Worm (Caenorhabditis elegans) whole organism, young adult: ENCODE results near the gene srj-42.

ENCODE experiments used
- athp-1 ChIP-seq: sonication (generic microtip); optimal IDR thresholded peaks from 2 replicates; lab custom pipeline; 2017; ENCODE audit warnings: mild to moderate bottlenecking, missing genetic modification characterization, missing compliant biosample characterization
- hlh-26 ChIP-seq: fragments of 200-800 bp; sonication (Bioruptor generic); conservative IDR thresholded peaks from 2 replicates; pipeline ENCODE4 v1.3.6; 2022; ENCODE audit warnings: missing genetic modification reagents, missing genetic modification characterization, missing compliant biosample characterization
- nfya-1 ChIP-seq: sonication (generic microtip); optimal IDR thresholded peaks from 2 replicates; lab custom pipeline; 2017; ENCODE audit warnings: antibody characterized with exemption, missing compliant biosample characterization, missing genetic modification characterization, borderline replicate concordance; ENCODE audit not compliant: insufficient read depth
- snpc-4 ChIP-seq, 5 experiments: fragments of 150-350 bp in 1 of 5; sonication (generic microtip) in 4 of 5; optimal IDR thresholded peaks; 2 replicates each; lab custom pipeline; 2014 to 2018; ENCODE audit warnings: missing genetic modification characterization in 5 of 5, missing biosample characterization in 3 of 5, antibody characterized with exemption in 2 of 5, mild to moderate bottlenecking in 2 of 5, missing compliant biosample characterization in 2 of 5, missing genotype in 2 of 5, moderate library complexity in 2 of 5, missing genetic modification reagents in 1 of 5

DNA sequence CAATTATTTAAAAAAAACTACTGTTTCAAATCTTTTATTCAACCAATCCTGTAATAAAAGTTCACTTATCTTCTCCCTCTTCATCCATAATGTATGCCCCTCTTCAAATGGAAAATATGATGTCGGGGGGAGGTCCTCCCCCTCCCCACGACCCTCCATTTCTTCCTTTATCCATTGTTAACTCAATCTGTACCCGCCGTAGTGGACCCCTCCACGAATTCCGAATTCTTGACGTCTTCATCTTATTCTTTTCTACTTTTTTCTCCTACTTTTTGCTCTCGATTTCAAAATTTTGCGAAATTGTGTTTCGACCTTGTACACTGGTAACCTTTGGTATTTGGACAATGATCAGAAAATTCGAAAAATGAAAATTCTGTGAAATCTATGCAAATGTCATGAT is 16.2 kb downstream of the srj-42 start, which contains the start of gene lgc-52:
- no peak for TF ChIP-seq nfya-1 (tag; lab: Kevin White, UChicago)
- TF ChIP-seq athp-1 (tag; lab: Kevin White, UChicago): no peak
- no peak for TF ChIP-seq snpc-4 (GFP tag; optimal IDR thresholded peaks at IDR 0.05; lab: Kevin White, UChicago)
- no peak for TF ChIP-seq snpc-4 (tag; optimal IDR thresholded peaks at IDR 0.05; lab: Kevin White, UChicago)
- no peak for TF ChIP-seq hlh-26 (GFP tag; lab: Robert Waterston, UW)
